Worm (Caenorhabditis elegans) whole organism, L3 larva: ENCODE results near the gene slc-36.1.

Source experiments
- R02D3.7 ChIP-seq: fragments of 150-350 bp; optimal IDR thresholded peaks from 2 replicates; lab custom pipeline; 2014; ENCODE audit warnings: missing biosample characterization, missing genetic modification characterization
- ZK546.5 ChIP-seq: sonication (generic microtip); optimal IDR thresholded peaks from 2 replicates; lab custom pipeline; 2017; ENCODE audit warnings: missing biosample characterization, missing genetic modification characterization
- aly-2 ChIP-seq: fragments of 150-350 bp; optimal IDR thresholded peaks from 2 replicates; lab custom pipeline; 2014; ENCODE audit warnings: missing biosample characterization, missing genetic modification characterization
- ama-1 ChIP-seq: fragments of 150-350 bp; optimal IDR thresholded peaks from 2 replicates; lab custom pipeline; 2018
- ceh-28 ChIP-seq: fragments of 150-350 bp; optimal IDR thresholded peaks from 2 replicates; lab custom pipeline; 2014; ENCODE audit warnings: missing biosample characterization, missing genetic modification reagents, missing genetic modification characterization
- ceh-9 ChIP-seq: sonication (generic microtip); optimal IDR thresholded peaks from 2 replicates; lab custom pipeline; 2018; ENCODE audit warnings: missing biosample characterization, missing genetic modification characterization
- daf-12 ChIP-seq: fragments of 150-350 bp; optimal IDR thresholded peaks from 2 replicates; lab custom pipeline; 2014; ENCODE audit warnings: missing biosample characterization, missing genetic modification reagents, missing genetic modification characterization
- egl-27 ChIP-seq: sonication (generic microtip); optimal IDR thresholded peaks from 4 replicates; lab custom pipeline; 2017; ENCODE audit warnings: missing biosample characterization, missing genetic modification reagents, missing genetic modification characterization
- egl-5 ChIP-seq: fragments of 150-350 bp; optimal IDR thresholded peaks from 2 replicates; lab custom pipeline; 2017; ENCODE audit warnings: missing biosample characterization, missing genetic modification reagents, missing genetic modification characterization, inconsistent platforms
- elt-1 ChIP-seq: fragments of 150-350 bp; optimal IDR thresholded peaks from 2 replicates; lab custom pipeline; 2014; ENCODE audit warnings: missing biosample characterization, missing genetic modification characterization
- elt-2 ChIP-seq: sonication (generic microtip); optimal IDR thresholded peaks from 2 replicates; lab custom pipeline; 2016; ENCODE audit warnings: missing genetic modification reagents, mild to moderate bottlenecking, missing genetic modification characterization, missing compliant biosample characterization
- elt-3 ChIP-seq, 3 experiments: fragments of 150-350 bp in 1 of 3; sonication (generic microtip) in 2 of 3; optimal IDR thresholded peaks; 2 replicates in 2 of 3; 4 replicates in 1 of 3; lab custom pipeline; 2014 to 2017; ENCODE audit warnings: missing biosample characterization in 3 of 3, missing genetic modification characterization in 3 of 3
- eor-1 ChIP-seq, 2 experiments: fragments of 150-350 bp; optimal IDR thresholded peaks; 2 replicates each; lab custom pipeline; 2014 to 2018; ENCODE audit warnings: missing biosample characterization in 2 of 2, missing genetic modification characterization in 2 of 2
- fkh-2 ChIP-seq: fragments of 150-350 bp; optimal IDR thresholded peaks from 2 replicates; lab custom pipeline; 2014; ENCODE audit warnings: missing biosample characterization, missing genetic modification reagents, missing genetic modification characterization
- fos-1 ChIP-seq: fragments of 150-350 bp; optimal IDR thresholded peaks from 2 replicates; lab custom pipeline; 2014; ENCODE audit warnings: missing biosample characterization, missing genetic modification characterization
- hmg-11 ChIP-seq: sonication (generic microtip); optimal IDR thresholded peaks from 2 replicates; lab custom pipeline; 2016; ENCODE audit warnings: missing genetic modification characterization, missing compliant biosample characterization
- jun-1 ChIP-seq: fragments of 150-350 bp; optimal IDR thresholded peaks from 2 replicates; lab custom pipeline; 2014; ENCODE audit warnings: missing biosample characterization, missing genetic modification reagents, missing genetic modification characterization
- mdl-1 ChIP-seq: fragments of 150-350 bp; optimal IDR thresholded peaks from 2 replicates; lab custom pipeline; 2014; ENCODE audit warnings: missing biosample characterization, missing genetic modification characterization
- nfya-1 ChIP-seq: sonication (generic microtip); optimal IDR thresholded peaks from 2 replicates; lab custom pipeline; 2017; ENCODE audit warnings: missing genetic modification characterization, mild to moderate bottlenecking, missing compliant biosample characterization, antibody characterized with exemption, moderate library complexity; ENCODE audit not compliant: insufficient read depth
- nhr-11 ChIP-seq: fragments of 150-350 bp; optimal IDR thresholded peaks from 2 replicates; lab custom pipeline; 2014; ENCODE audit warnings: missing biosample characterization, missing genetic modification characterization
- nhr-12 ChIP-seq: fragments of 150-350 bp; optimal IDR thresholded peaks from 2 replicates; lab custom pipeline; 2014; ENCODE audit warnings: missing biosample characterization, missing genetic modification characterization
- nhr-23 ChIP-seq: fragments of 150-350 bp; optimal IDR thresholded peaks from 2 replicates; lab custom pipeline; 2014; ENCODE audit warnings: missing biosample characterization, missing genetic modification reagents, missing genetic modification characterization
- nhr-237 ChIP-seq: fragments of 150-350 bp; optimal IDR thresholded peaks from 2 replicates; lab custom pipeline; 2014; ENCODE audit warnings: missing biosample characterization, missing genetic modification characterization
- nhr-25 ChIP-seq: sonication (generic microtip); optimal IDR thresholded peaks from 2 replicates; lab custom pipeline; 2017; ENCODE audit warnings: missing biosample characterization, missing genetic modification characterization
- nhr-28 ChIP-seq: fragments of 150-350 bp; optimal IDR thresholded peaks from 2 replicates; lab custom pipeline; 2014; ENCODE audit warnings: missing biosample characterization, missing genetic modification characterization
- nhr-43 ChIP-seq: sonication (generic microtip); optimal IDR thresholded peaks from 2 replicates; lab custom pipeline; 2016; ENCODE audit warnings: mild to moderate bottlenecking, missing genetic modification characterization, missing compliant biosample characterization; ENCODE audit not compliant: poor library complexity, severe bottlenecking
- nhr-76 ChIP-seq: fragments of 150-350 bp; sonication (generic microtip); optimal IDR thresholded peaks from 5 replicates; lab custom pipeline; 2014; ENCODE audit warnings: missing biosample characterization, missing genetic modification characterization
- pha-4 ChIP-seq: fragments of 150-350 bp; optimal IDR thresholded peaks from 2 replicates; lab custom pipeline; 2014; ENCODE audit warnings: missing biosample characterization, missing genetic modification reagents, missing genetic modification characterization
- pqm-1 ChIP-seq: fragments of 150-350 bp; optimal IDR thresholded peaks from 2 replicates; lab custom pipeline; 2017; ENCODE audit warnings: missing biosample characterization, missing genetic modification characterization, inconsistent platforms
- sea-2 ChIP-seq: fragments of 150-350 bp; sonication (generic microtip); optimal IDR thresholded peaks from 4 replicates; lab custom pipeline; 2014; ENCODE audit warnings: missing biosample characterization, missing genetic modification reagents, missing genetic modification characterization
- skn-1 ChIP-seq: fragments of 150-350 bp; optimal IDR thresholded peaks from 2 replicates; lab custom pipeline; 2014; ENCODE audit warnings: missing biosample characterization, missing genetic modification characterization
- snpc-4 ChIP-seq: fragments of 150-350 bp; optimal IDR thresholded peaks from 2 replicates; lab custom pipeline; 2014; ENCODE audit warnings: missing biosample characterization, missing genetic modification characterization
- unc-39 ChIP-seq: sonication (generic microtip); optimal IDR thresholded peaks from 4 replicates; lab custom pipeline; 2017; ENCODE audit warnings: missing biosample characterization, missing genetic modification characterization
- unc-62 ChIP-seq: fragments of 150-350 bp; sonication (generic microtip); optimal IDR thresholded peaks from 4 replicates; lab custom pipeline; 2014; ENCODE audit warnings: missing biosample characterization, missing genetic modification reagents, missing genetic modification characterization
- zag-1 ChIP-seq: fragments of 150-350 bp; optimal IDR thresholded peaks from 2 replicates; lab custom pipeline; 2014; ENCODE audit warnings: missing biosample characterization, missing genetic modification characterization
- ztf-11 ChIP-seq: fragments of 150-350 bp; optimal IDR thresholded peaks from 2 replicates; lab custom pipeline; 2014; ENCODE audit warnings: missing biosample characterization, missing genetic modification characterization

slc-36.1 gene

ce11 chrIII:13317383-13317911 lies 10.1 kb downstream of the slc-36.1 start:
- TF ChIP-seq fos-1 (tag; lab: Kevin White, UChicago) (no peak), nhr-76 (tag; lab: Kevin White, UChicago) (no peak), hmg-11 (tag; lab: Kevin White, UChicago) (no peak), nfya-1 (tag; lab: Kevin White, UChicago) (peak; percentile 58), R02D3.7 (tag; lab: Kevin White, UChicago) (no peak), egl-27 (tag; lab: Kevin White, UChicago) (no peak), zag-1 (no peak), sea-2 (GFP tag; lab: Kevin White, UChicago) (no peak)
- TF ChIP-seq, all 47 proteins: peak for 1

- TF ChIP-seq pha-4 (tag; lab: Kevin White, UChicago) (no peak), nhr-23 (tag; lab: Kevin White, UChicago) (no peak), sea-2 (GFP tag; lab: Kevin White, UChicago) (no peak), daf-12 (tag; lab: Kevin White, UChicago) (no peak), nhr-76 (tag; lab: Kevin White, UChicago) (no peak), nhr-12 (tag; lab: Kevin White, UChicago) (no peak), ama-1 (lab: Kevin White, UChicago) (no peak), elt-2 (tag; lab: Kevin White, UChicago) (no peak), ztf-11 (tag; lab: Kevin White, UChicago) (no peak), R02D3.7 (tag; lab: Kevin White, UChicago) (no peak), egl-5 (no peak), nfya-1 (tag; lab: Kevin White, UChicago) (no peak), nhr-25 (no peak), unc-39 (no peak), nhr-28 (tag; lab: Kevin White, UChicago) (no peak), egl-27 (tag; lab: Kevin White, UChicago) (no peak), nhr-11 (no peak), elt-1 (tag; lab: Kevin White, UChicago) (no peak), nhr-237 (tag; lab: Kevin White, UChicago) (no peak), ceh-28 (tag; lab: Kevin White, UChicago) (no peak)
These were observed 15.3 kb downstream of the slc-36.1 start, which contains the start of gene F53A2.11 for ce11 chrIII:13322578-13322977. F53A2.11 (minus strand) TSS chrIII:13322678.

DNA sequence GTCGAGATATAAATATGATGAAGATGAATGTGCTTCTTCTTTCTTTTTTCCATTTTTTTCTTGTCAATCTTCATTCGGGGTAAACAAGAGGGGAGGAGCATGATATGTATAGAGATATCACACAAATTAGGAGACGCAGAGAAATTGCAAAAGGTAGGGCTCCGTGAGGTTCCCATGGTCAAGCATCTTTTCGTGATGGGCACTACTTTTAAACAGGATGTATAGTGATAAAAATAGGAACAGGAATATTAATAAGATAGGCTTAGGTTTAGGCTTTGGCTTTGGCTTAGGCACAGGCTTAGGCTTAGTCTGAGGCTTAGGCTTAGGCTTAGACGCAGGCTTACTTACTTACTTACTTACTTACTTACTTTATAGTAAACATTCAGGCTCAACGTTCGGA lies 17.4 kb downstream of the slc-36.1 start, which contains the start of gene F53A2.1:
Gene F53A2.1 (minus strand): TSS at position 101 of the 400 bp plus-strand sequence.
- no peak for TF ChIP-seq nhr-43
- TF ChIP-seq ceh-9 (tag; lab: Kevin White, UChicago), result no peak
- TF ChIP-seq egl-5, result no peak
- TF ChIP-seq aly-2, result no peak
- no peak for TF ChIP-seq zag-1
- no peak for TF ChIP-seq nhr-25
- TF ChIP-seq eor-1 (tag; optimal IDR thresholded peaks at IDR 0.05; lab: Kevin White, UChicago), result no peak
- no peak for TF ChIP-seq unc-62 (GFP tag; lab: Kevin White, UChicago)
- TF ChIP-seq elt-2 (tag; lab: Kevin White, UChicago), result no peak
- no peak for TF ChIP-seq snpc-4 (tag; lab: Kevin White, UChicago)
- no peak for TF ChIP-seq nhr-28 (tag; lab: Kevin White, UChicago)
- no peak for TF ChIP-seq ZK546.5 (tag; lab: Kevin White, UChicago)
- no peak for TF ChIP-seq mdl-1 (tag; lab: Kevin White, UChicago)
- TF ChIP-seq, all 47 proteins: peak for 0

DNA sequence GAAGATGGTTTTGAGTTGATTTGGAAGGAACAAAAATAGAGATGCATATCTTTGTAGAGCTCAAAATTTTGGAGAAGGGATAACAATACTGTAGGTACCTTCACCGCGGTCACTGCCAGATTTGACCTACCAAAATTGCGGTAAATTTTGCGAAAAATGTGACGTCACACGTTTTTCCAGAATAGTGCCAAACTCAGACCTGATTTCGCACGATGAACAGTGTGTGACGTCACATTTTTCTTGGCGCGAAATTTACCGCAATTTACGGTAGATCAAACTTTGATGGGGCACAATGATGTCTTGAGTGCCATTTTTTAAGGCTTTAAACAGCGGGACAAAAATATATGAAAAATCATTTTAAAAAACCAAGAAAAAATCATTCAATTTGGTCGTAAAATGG lies 21.6 kb downstream of the slc-36.1 start:
- TF ChIP-seq ama-1 (lab: Kevin White, UChicago) (no peak), nhr-43 (no peak), skn-1 (tag; lab: Kevin White, UChicago) (no peak), zag-1 (no peak)

DNA sequence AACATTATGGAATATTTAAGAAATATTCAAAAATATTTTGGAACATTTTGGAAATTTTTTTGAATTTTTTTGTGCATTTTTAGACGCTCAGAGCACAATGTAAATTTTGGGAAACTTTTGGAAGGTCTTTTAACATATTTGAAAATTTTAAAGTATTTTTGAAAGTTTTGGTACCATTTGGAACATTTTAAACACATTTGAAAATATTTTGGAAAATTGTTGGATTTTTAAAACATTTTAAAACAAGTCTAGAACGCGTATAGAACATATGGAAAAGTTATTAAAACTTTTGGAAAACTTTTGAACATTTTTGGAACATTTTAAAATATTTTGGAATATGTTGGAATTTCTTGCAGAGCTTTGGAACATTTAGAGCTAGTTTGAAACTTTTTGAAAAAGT lies 26.5 kb downstream of the slc-36.1 start, which contains the start of gene sdz-20:
Gene sdz-20 (plus strand): TSS at position 301 of the 400 bp plus-strand sequence.
- no peak for TF ChIP-seq egl-27 (tag; lab: Kevin White, UChicago)
- no peak for TF ChIP-seq pqm-1 (tag; lab: Kevin White, UChicago)
- no peak for TF ChIP-seq unc-62 (GFP tag; lab: Kevin White, UChicago)
- no peak for TF ChIP-seq nhr-43
- TF ChIP-seq elt-3 (tag; optimal IDR thresholded peaks at IDR 0.05; lab: Kevin White, UChicago), result no peak
- no peak for TF ChIP-seq hmg-11 (tag; lab: Kevin White, UChicago)
- no peak for TF ChIP-seq mdl-1 (tag; lab: Kevin White, UChicago)
- no peak for TF ChIP-seq eor-1 (tag; optimal IDR thresholded peaks at IDR 0.05; lab: Kevin White, UChicago)
- TF ChIP-seq aly-2, result no peak
- no peak for TF ChIP-seq zag-1
- TF ChIP-seq fkh-2 (tag; lab: Kevin White, UChicago), result no peak
- TF ChIP-seq jun-1 (tag; lab: Kevin White, UChicago), result no peak
